Worm (Caenorhabditis elegans) whole organism, early embryonic: ENCODE measurements around the gene ZC477.3.

Experiments used
- B0310.2 ChIP-seq: sonication (generic microtip); optimal IDR thresholded peaks from 2 replicates; lab custom pipeline; 2016; ENCODE audit warnings: mild to moderate bottlenecking, missing genetic modification characterization, missing compliant biosample characterization
- F13C5.2 ChIP-seq: sonication (generic microtip); optimal IDR thresholded peaks from 2 replicates; lab custom pipeline; 2017; ENCODE audit warnings: mild to moderate bottlenecking, missing genetic modification characterization, inconsistent platforms, missing compliant biosample characterization
- aly-1 ChIP-seq: sonication (generic microtip); optimal IDR thresholded peaks from 2 replicates; lab custom pipeline; 2016; ENCODE audit warnings: missing genetic modification characterization, missing compliant biosample characterization
- ama-1 ChIP-seq: fragments of 150-350 bp; optimal IDR thresholded peaks from 2 replicates; lab custom pipeline; 2014
- ceh-13 ChIP-seq: fragments of 200-800 bp; sonication (Bioruptor generic); optimal IDR thresholded peaks from 2 replicates; lab custom pipeline; 2018; ENCODE audit warnings: mild to moderate bottlenecking, missing genetic modification characterization, missing compliant biosample characterization
- ceh-36 ChIP-seq: sonication (generic microtip); optimal IDR thresholded peaks from 2 replicates; lab custom pipeline; 2016; ENCODE audit warnings: missing genetic modification characterization, inconsistent platforms, missing compliant biosample characterization
- ets-7 ChIP-seq: sonication (generic microtip); optimal IDR thresholded peaks from 2 replicates; lab custom pipeline; 2016; ENCODE audit warnings: missing genotype, missing genetic modification characterization, missing compliant biosample characterization
- flt-1 ChIP-seq: fragments of 200-800 bp; sonication (Bioruptor generic); IDR thresholded peaks from 2 replicates; pipeline ENCODE4 v1.3.6; 2022; ENCODE audit warnings: missing genetic modification characterization, missing compliant biosample characterization
- hmbx-1 ChIP-seq: sonication (generic microtip); optimal IDR thresholded peaks from 2 replicates; lab custom pipeline; 2016; ENCODE audit warnings: mild to moderate bottlenecking, missing genetic modification characterization, missing compliant biosample characterization
- hmg-4 ChIP-seq: fragments of 200-800 bp; sonication (Bioruptor generic); optimal IDR thresholded peaks from 2 replicates; lab custom pipeline; 2018; ENCODE audit warnings: mild to moderate bottlenecking, missing genetic modification characterization, missing compliant biosample characterization
- hnd-1 ChIP-seq: sonication (generic microtip); optimal IDR thresholded peaks from 2 replicates; lab custom pipeline; 2016; ENCODE audit warnings: missing genetic modification characterization, missing compliant biosample characterization
- pes-1 ChIP-seq: fragments of 200-800 bp; sonication (Bioruptor generic); IDR thresholded peaks from 2 replicates; pipeline ENCODE4 v1.3.6; 2022; ENCODE audit warnings: missing genetic modification reagents, missing genetic modification characterization, missing compliant biosample characterization
- scrt-1 ChIP-seq: fragments of 200-800 bp; sonication (Bioruptor generic); IDR thresholded peaks from 2 replicates; pipeline ENCODE4 v1.3.6; 2022; ENCODE audit warnings: missing genetic modification characterization, missing compliant biosample characterization
- sea-1 ChIP-seq: fragments of 200-800 bp; sonication (Bioruptor generic); conservative IDR thresholded peaks from 2 replicates; pipeline ENCODE4 v1.3.6; 2022; ENCODE audit warnings: missing genetic modification characterization, missing compliant biosample characterization
- tbx-11 ChIP-seq: fragments of 200-800 bp; sonication (Bioruptor generic); IDR thresholded peaks from 2 replicates; pipeline ENCODE4 v1.3.6; 2022; ENCODE audit warnings: missing genetic modification characterization, missing compliant biosample characterization
- tbx-37 ChIP-seq: fragments of 200-800 bp; sonication (Bioruptor generic); conservative IDR thresholded peaks from 2 replicates; pipeline ENCODE4 v1.3.6; 2022; ENCODE audit warnings: missing genetic modification reagents, missing genetic modification characterization, missing compliant biosample characterization
- tra-4 ChIP-seq: sonication (generic microtip); optimal IDR thresholded peaks from 2 replicates; lab custom pipeline; 2017; ENCODE audit warnings: missing genetic modification characterization, missing compliant biosample characterization

Gene ZC477.3

ce11 chrIV:7103211-7103679 is at the start of gene ZC477.3, which contains the start of gene rde-8:
Gene ZC477.3 (plus strand): TSS chrIV:7103492.
Gene rde-8 (minus strand): TSS chrIV:7103261.
- no peak for TF ChIP-seq hmg-4
- no peak for TF ChIP-seq tbx-37 (GFP tag; lab: Robert Waterston, UW)
- no peak for TF ChIP-seq ceh-36 (tag; lab: Kevin White, UChicago)
- no peak for TF ChIP-seq tra-4
- no peak for TF ChIP-seq sea-1 (GFP tag; lab: Robert Waterston, UW)
- no peak for TF ChIP-seq pes-1 (GFP tag; lab: Robert Waterston, UW)
- no peak for TF ChIP-seq tbx-11 (GFP tag; lab: Robert Waterston, UW)
- no peak for TF ChIP-seq scrt-1
- no peak for TF ChIP-seq hmbx-1 (tag; lab: Kevin White, UChicago)
- TF ChIP-seq ama-1 (lab: Kevin White, UChicago), result no peak
- TF ChIP-seq B0310.2, result no peak

- no peak for TF ChIP-seq tbx-37 (GFP tag; lab: Robert Waterston, UW)
- TF ChIP-seq sea-1 (GFP tag; lab: Robert Waterston, UW), result no peak
- no peak for TF ChIP-seq hmg-4
- TF ChIP-seq F13C5.2 (tag; lab: Kevin White, UChicago), result no peak
- no peak for TF ChIP-seq scrt-1
- no peak for TF ChIP-seq hnd-1
- no peak for TF ChIP-seq tbx-11 (GFP tag; lab: Robert Waterston, UW)
- TF ChIP-seq pes-1 (GFP tag; lab: Robert Waterston, UW), result no peak
- no peak for TF ChIP-seq flt-1 (GFP tag; lab: Robert Waterston, UW)
- TF ChIP-seq ets-7 (tag; lab: Kevin White, UChicago), result no peak
- TF ChIP-seq ceh-36 (tag; lab: Kevin White, UChicago), result no peak
- no peak for TF ChIP-seq ama-1 (lab: Kevin White, UChicago)
- TF ChIP-seq tra-4, result no peak
- no peak for TF ChIP-seq ceh-13 (GFP tag; lab: Kevin White, UChicago)
- TF ChIP-seq hmbx-1 (tag; lab: Kevin White, UChicago), result no peak
These were observed 45.6 kb upstream of the ZC477.3 start, which contains the start of gene srx-50 for ce11 chrIV:7057677-7058076. Gene srx-50 (plus strand): TSS chrIV:7057977.

DNA sequence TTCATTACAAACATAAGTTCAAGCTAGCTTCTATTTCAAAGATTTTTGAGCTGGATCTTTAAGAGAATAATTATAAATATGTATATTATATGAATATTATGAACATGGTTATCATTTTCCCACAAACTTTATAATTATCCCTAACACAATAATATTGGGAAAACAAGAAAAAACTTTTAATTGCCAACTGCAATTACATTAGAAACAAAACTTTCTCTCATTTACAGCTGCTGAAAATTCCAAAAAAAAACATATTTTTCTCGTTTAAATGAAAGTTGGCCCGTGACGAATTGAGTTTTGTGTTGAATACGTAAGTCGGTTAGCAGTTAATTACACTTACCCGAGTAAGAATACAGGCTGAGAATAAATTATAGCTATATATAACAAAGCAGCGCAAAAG is 40.6 kb upstream of the ZC477.3 start:
- TF ChIP-seq ceh-13 (GFP tag; lab: Kevin White, UChicago) (no peak), B0310.2 (no peak), aly-1 (tag; lab: Kevin White, UChicago) (no peak), pes-1 (GFP tag; lab: Robert Waterston, UW) (no peak), hmg-4 (no peak)

DNA sequence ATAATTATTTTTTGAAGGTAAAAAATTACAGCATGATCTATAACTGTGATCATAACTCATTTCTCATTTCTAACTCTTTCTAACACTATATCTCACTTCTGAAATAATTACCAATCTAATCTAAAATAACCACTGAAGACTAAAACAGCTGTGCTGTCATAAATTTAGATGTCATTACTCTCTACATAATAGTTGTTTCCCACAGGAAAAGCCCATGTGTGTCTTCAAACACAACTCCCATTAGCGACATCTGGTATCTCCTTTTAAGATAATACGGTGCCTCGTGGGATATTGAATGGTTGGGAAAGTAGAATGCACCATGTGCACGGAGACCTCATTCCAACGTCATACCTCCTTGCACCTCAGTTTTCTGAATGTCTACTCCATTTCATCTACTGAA is 38.3 kb upstream of the ZC477.3 start, which contains the start of gene Y43B11AL.1:
TSS of gene Y43B11AL.1 (plus strand) at position 301 of the 400 bp plus-strand sequence.
- TF ChIP-seq scrt-1, result no peak
- no peak for TF ChIP-seq sea-1 (GFP tag; lab: Robert Waterston, UW)
- TF ChIP-seq tbx-11 (GFP tag; lab: Robert Waterston, UW), result no peak

ce11 chrIV:7067446-7067845 is 35.8 kb upstream of the ZC477.3 start:
- TF ChIP-seq pes-1 (GFP tag; lab: Robert Waterston, UW) (no peak), F13C5.2 (tag; lab: Kevin White, UChicago) (no peak), sea-1 (GFP tag; lab: Robert Waterston, UW) (no peak), hmbx-1 (tag; lab: Kevin White, UChicago) (no peak), tbx-37 (GFP tag; lab: Robert Waterston, UW) (no peak), tra-4 (no peak), scrt-1 (no peak), ets-7 (tag; lab: Kevin White, UChicago) (no peak)

DNA sequence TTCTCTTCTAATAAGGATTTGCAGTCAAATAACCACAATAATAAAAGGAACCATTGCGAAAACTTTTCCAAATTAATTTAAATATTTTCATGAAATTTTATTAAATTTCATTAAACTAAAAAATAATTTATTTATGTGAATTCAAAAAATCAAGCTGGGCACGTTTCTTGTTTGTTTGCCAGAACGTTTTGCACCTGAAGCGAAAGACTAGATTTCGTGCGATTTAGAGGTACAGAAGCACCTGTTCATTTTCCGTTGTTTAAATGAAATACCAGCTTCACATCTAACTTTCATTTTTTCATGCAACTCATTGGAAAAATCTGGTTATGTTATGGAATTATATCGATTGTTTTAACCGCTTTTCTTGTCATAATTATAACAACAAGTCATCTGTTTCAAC is 31.2 kb upstream of the ZC477.3 start, which contains the start of gene srg-48:
TSS of gene srg-48 (plus strand) at position 301 of the 400 bp plus-strand sequence.
- no peak for TF ChIP-seq aly-1 (tag; lab: Kevin White, UChicago)
- no peak for TF ChIP-seq hnd-1
- TF ChIP-seq hmg-4, result no peak
- TF ChIP-seq ceh-13 (GFP tag; lab: Kevin White, UChicago), result no peak
- TF ChIP-seq tra-4, result no peak
- TF ChIP-seq ets-7 (tag; lab: Kevin White, UChicago), result no peak
- no peak for TF ChIP-seq F13C5.2 (tag; lab: Kevin White, UChicago)
- no peak for TF ChIP-seq pes-1 (GFP tag; lab: Robert Waterston, UW)
- no peak for TF ChIP-seq ceh-36 (tag; lab: Kevin White, UChicago)
- TF ChIP-seq sea-1 (GFP tag; lab: Robert Waterston, UW), result no peak
- no peak for TF ChIP-seq hmbx-1 (tag; lab: Kevin White, UChicago)

ce11 chrIV:7075063-7075462 is 28.2 kb upstream of the ZC477.3 start, which contains the start of gene srg-50:
Gene srg-50 (minus strand): TSS chrIV:7075163.
- TF ChIP-seq tra-4, result no peak
- no peak for TF ChIP-seq flt-1 (GFP tag; lab: Robert Waterston, UW)
- no peak for TF ChIP-seq tbx-37 (GFP tag; lab: Robert Waterston, UW)
- TF ChIP-seq pes-1 (GFP tag; lab: Robert Waterston, UW), result no peak
- no peak for TF ChIP-seq hmbx-1 (tag; lab: Kevin White, UChicago)
- no peak for TF ChIP-seq ets-7 (tag; lab: Kevin White, UChicago)
- TF ChIP-seq ama-1 (lab: Kevin White, UChicago), result no peak
- TF ChIP-seq F13C5.2 (tag; lab: Kevin White, UChicago), result no peak
- TF ChIP-seq sea-1 (GFP tag; lab: Robert Waterston, UW), result no peak
- no peak for TF ChIP-seq B0310.2
- no peak for TF ChIP-seq hnd-1
- TF ChIP-seq hmg-4, result no peak
- TF ChIP-seq tbx-11 (GFP tag; lab: Robert Waterston, UW), result no peak
- TF ChIP-seq aly-1 (tag; lab: Kevin White, UChicago), result no peak
- no peak for TF ChIP-seq scrt-1
- no peak for TF ChIP-seq ceh-36 (tag; lab: Kevin White, UChicago)
- TF ChIP-seq ceh-13 (GFP tag; lab: Kevin White, UChicago), result no peak

ce11 chrIV:7081214-7081613 is 22.1 kb upstream of the ZC477.3 start, which contains the start of gene Y43B11AR.1:
Gene Y43B11AR.1 (plus strand): TSS chrIV:7081514.
- TF ChIP-seq F13C5.2 (tag; lab: Kevin White, UChicago) (no peak), pes-1 (GFP tag; lab: Robert Waterston, UW) (no peak), B0310.2 (no peak), scrt-1 (no peak), ceh-13 (GFP tag; lab: Kevin White, UChicago) (no peak), tbx-11 (GFP tag; lab: Robert Waterston, UW) (no peak), hmg-4 (no peak), flt-1 (GFP tag; lab: Robert Waterston, UW) (no peak), hnd-1 (no peak), hmbx-1 (tag; lab: Kevin White, UChicago) (no peak), tbx-37 (GFP tag; lab: Robert Waterston, UW) (no peak), ets-7 (tag; lab: Kevin White, UChicago) (no peak), ama-1 (lab: Kevin White, UChicago) (no peak), tra-4 (no peak), aly-1 (tag; lab: Kevin White, UChicago) (no peak), sea-1 (GFP tag; lab: Robert Waterston, UW) (no peak)
